Worm (Caenorhabditis elegans) whole organism, young adult: Measurements from ENCODE around the gene T12B3.2.

ENCODE experiments used
- B0035.1 ChIP-seq: sonication (generic microtip); optimal IDR thresholded peaks from 2 replicates; lab custom pipeline; 2016; ENCODE audit warnings: missing genetic modification characterization, mild to moderate bottlenecking, missing compliant biosample characterization, missing genotype, missing genetic modification reagents
- B0261.1 ChIP-seq: sonication (generic microtip); optimal IDR thresholded peaks from 2 replicates; lab custom pipeline; 2016; ENCODE audit warnings: mild to moderate bottlenecking, missing genetic modification characterization, moderate library complexity, missing compliant biosample characterization
- B0336.3 ChIP-seq: fragments of 200-800 bp; sonication (Bioruptor generic); IDR thresholded peaks from 2 replicates; pipeline ENCODE4 v1.3.6; 2022; ENCODE audit warnings: missing genetic modification characterization, missing compliant biosample characterization
- F52B5.7 ChIP-seq: sonication (generic microtip); optimal IDR thresholded peaks from 2 replicates; lab custom pipeline; 2016; ENCODE audit warnings: mild to moderate bottlenecking, missing genetic modification characterization, missing compliant biosample characterization
- K12H6.12 ChIP-seq: fragments of 200-800 bp; sonication (Bioruptor generic); optimal IDR thresholded peaks from 2 replicates; lab custom pipeline; 2018; ENCODE audit warnings: mild to moderate bottlenecking, missing genetic modification characterization, missing compliant biosample characterization
- T07F8.4 ChIP-seq: sonication (generic microtip); optimal IDR thresholded peaks from 2 replicates; lab custom pipeline; 2016; ENCODE audit warnings: mild to moderate bottlenecking, missing genetic modification characterization, moderate library complexity, missing compliant biosample characterization
- Y79H2A.3 ChIP-seq: fragments of 200-800 bp; sonication (Bioruptor generic); conservative IDR thresholded peaks from 2 replicates; pipeline ENCODE4 v1.3.6; 2022; ENCODE audit warnings: missing genetic modification reagents, missing genetic modification characterization, missing compliant biosample characterization
- Y95B8A.8 ChIP-seq: fragments of 200-800 bp; sonication (Bioruptor generic); IDR thresholded peaks from 2 replicates; pipeline ENCODE4 v1.3.6; 2022; ENCODE audit warnings: missing genetic modification reagents, missing genetic modification characterization, missing compliant biosample characterization
- ama-1 ChIP-seq, 3 experiments: fragments of 150-350 bp in 1 of 3; sonication (generic microtip) in 2 of 3; optimal IDR thresholded peaks; 2 replicates each; lab custom pipeline; 2014 to 2018; ENCODE audit warnings: missing biosample characterization in 2 of 3, missing genetic modification characterization in 2 of 3, missing genetic modification reagents in 2 of 3
- aptf-2 ChIP-seq: fragments of 200-800 bp; sonication (Bioruptor generic); conservative IDR thresholded peaks from 2 replicates; pipeline ENCODE4 v1.3.6; 2022; ENCODE audit warnings: missing genetic modification reagents, missing genetic modification characterization, missing compliant biosample characterization
- aptf-3 ChIP-seq: fragments of 200-800 bp; sonication (Bioruptor generic); IDR thresholded peaks from 2 replicates; pipeline ENCODE4 v1.3.6; 2022; ENCODE audit warnings: missing genetic modification characterization, missing compliant biosample characterization
- atf-7 ChIP-seq: sonication (generic microtip); optimal IDR thresholded peaks from 2 replicates; lab custom pipeline; 2017; ENCODE audit warnings: mild to moderate bottlenecking, missing genetic modification characterization, missing compliant biosample characterization
- athp-1 ChIP-seq: sonication (generic microtip); optimal IDR thresholded peaks from 2 replicates; lab custom pipeline; 2017; ENCODE audit warnings: mild to moderate bottlenecking, missing genetic modification characterization, missing compliant biosample characterization
- attf-5 ChIP-seq: fragments of 200-800 bp; sonication (Bioruptor generic); optimal IDR thresholded peaks from 2 replicates; lab custom pipeline; 2018; ENCODE audit warnings: mild to moderate bottlenecking, missing genetic modification characterization, missing compliant biosample characterization
- attf-6 ChIP-seq: fragments of 200-800 bp; sonication (Bioruptor generic); IDR thresholded peaks from 2 replicates; pipeline ENCODE4 v1.3.6; 2022; ENCODE audit warnings: missing genetic modification reagents, missing genetic modification characterization, missing compliant biosample characterization
- bed-1 ChIP-seq: fragments of 200-800 bp; sonication (Bioruptor generic); IDR thresholded peaks from 2 replicates; pipeline ENCODE4 v1.3.6; 2022; ENCODE audit warnings: missing genetic modification reagents, missing genetic modification characterization, missing compliant biosample characterization
- cebp-1 ChIP-seq, 2 experiments: fragments of 200-800 bp in 1 of 2; sonication (Bioruptor generic) in 1 of 2; sonication (generic microtip) in 1 of 2; IDR thresholded peaks in 1 of 2; optimal IDR thresholded peaks in 1 of 2; 2 replicates each; pipeline versions ENCODE4 v1.3.6 to Lab custom; 2017 to 2022; ENCODE audit warnings: missing compliant biosample characterization in 2 of 2, missing genetic modification characterization in 2 of 2, mild to moderate bottlenecking in 1 of 2, missing genetic modification reagents in 1 of 2, moderate library complexity in 1 of 2
- ceh-40 ChIP-seq: fragments of 200-800 bp; sonication (Bioruptor generic); IDR thresholded peaks from 2 replicates; pipeline ENCODE4 v1.3.6; 2022; ENCODE audit warnings: missing genetic modification characterization, missing compliant biosample characterization
- chd-7 ChIP-seq: sonication (generic microtip); optimal IDR thresholded peaks from 2 replicates; lab custom pipeline; 2016; ENCODE audit warnings: mild to moderate bottlenecking, missing genetic modification characterization, moderate library complexity, missing compliant biosample characterization
- dpff-1 ChIP-seq: sonication (generic microtip); optimal IDR thresholded peaks from 2 replicates; lab custom pipeline; 2017; ENCODE audit warnings: mild to moderate bottlenecking, missing genetic modification characterization, missing compliant biosample characterization
- egrh-3 ChIP-seq: fragments of 200-800 bp; sonication (Bioruptor generic); IDR thresholded peaks from 2 replicates; pipeline ENCODE4 v1.3.6; 2022; ENCODE audit warnings: missing genetic modification reagents, missing genetic modification characterization, missing compliant biosample characterization
- ekl-4 ChIP-seq: fragments of 200-800 bp; sonication (Bioruptor generic); IDR thresholded peaks from 2 replicates; pipeline ENCODE4 v1.3.6; 2022; ENCODE audit warnings: missing genetic modification reagents, missing genetic modification characterization, missing compliant biosample characterization
- ets-4 ChIP-seq: fragments of 200-800 bp; sonication (Bioruptor generic); optimal IDR thresholded peaks from 2 replicates; lab custom pipeline; 2018; ENCODE audit warnings: mild to moderate bottlenecking, missing genetic modification characterization, missing compliant biosample characterization
- hlh-12 ChIP-seq: sonication (generic microtip); optimal IDR thresholded peaks from 2 replicates; lab custom pipeline; 2016; ENCODE audit warnings: missing genetic modification characterization, missing compliant biosample characterization
- hlh-26 ChIP-seq: fragments of 200-800 bp; sonication (Bioruptor generic); conservative IDR thresholded peaks from 2 replicates; pipeline ENCODE4 v1.3.6; 2022; ENCODE audit warnings: missing genetic modification reagents, missing genetic modification characterization, missing compliant biosample characterization
- hsf-1 ChIP-seq: fragments of 200-800 bp; sonication (Bioruptor generic); IDR thresholded peaks from 2 replicates; pipeline ENCODE4 v1.3.6; 2022; ENCODE audit warnings: missing genetic modification reagents, missing genetic modification characterization, missing compliant biosample characterization
- lag-1 ChIP-seq: fragments of 200-800 bp; sonication (Bioruptor generic); IDR thresholded peaks from 2 replicates; pipeline ENCODE4 v1.3.6; 2022; ENCODE audit warnings: missing genetic modification reagents, missing genetic modification characterization, missing compliant biosample characterization
- let-607 ChIP-seq, 2 experiments: fragments of 200-800 bp in 1 of 2; sonication (Bioruptor generic) in 1 of 2; sonication (generic microtip) in 1 of 2; optimal IDR thresholded peaks; 2 replicates each; lab custom pipeline; 2016 to 2018; ENCODE audit warnings: mild to moderate bottlenecking in 2 of 2, missing compliant biosample characterization in 2 of 2, missing genetic modification characterization in 2 of 2, moderate library complexity in 2 of 2, missing genotype in 1 of 2
- lin-54 ChIP-seq: fragments of 200-800 bp; sonication (Bioruptor generic); optimal IDR thresholded peaks from 2 replicates; lab custom pipeline; 2018; ENCODE audit warnings: mild to moderate bottlenecking, missing genetic modification characterization, missing compliant biosample characterization
- madf-3 ChIP-seq: fragments of 200-800 bp; sonication (Bioruptor generic); IDR thresholded peaks from 2 replicates; pipeline ENCODE4 v1.3.6; 2022; ENCODE audit warnings: missing genetic modification reagents, missing genetic modification characterization, missing compliant biosample characterization
- madf-6 ChIP-seq: fragments of 200-800 bp; sonication (Bioruptor generic); IDR thresholded peaks from 2 replicates; pipeline ENCODE4 v1.3.6; 2022; ENCODE audit warnings: missing genetic modification reagents, missing genetic modification characterization, missing compliant biosample characterization
- nfya-2 ChIP-seq: fragments of 200-800 bp; sonication (Bioruptor generic); IDR thresholded peaks from 2 replicates; pipeline ENCODE4 v1.3.6; 2022; ENCODE audit warnings: missing genetic modification reagents, missing genetic modification characterization, missing compliant biosample characterization
- nhr-179 ChIP-seq: sonication (generic microtip); optimal IDR thresholded peaks from 2 replicates; lab custom pipeline; 2016; ENCODE audit warnings: mild to moderate bottlenecking, missing genetic modification characterization, missing compliant biosample characterization
- pbrm-1 ChIP-seq: fragments of 200-800 bp; sonication (Bioruptor generic); IDR thresholded peaks from 2 replicates; pipeline ENCODE4 v1.3.6; 2022; ENCODE audit warnings: missing genetic modification reagents, missing genetic modification characterization, missing compliant biosample characterization
- rpc-1 ChIP-seq, 2 experiments: fragments of 150-350 bp in 1 of 2; sonication (generic microtip) in 1 of 2; optimal IDR thresholded peaks; 2 replicates each; lab custom pipeline; 2014 to 2018; ENCODE audit warnings: missing biosample characterization in 1 of 2, missing genetic modification characterization in 1 of 2, missing genetic modification reagents in 1 of 2, missing genotype in 1 of 2
- snpc-3.4 ChIP-seq: sonication (generic microtip); optimal IDR thresholded peaks from 2 replicates; lab custom pipeline; 2017; ENCODE audit warnings: missing genetic modification characterization, mild to moderate bottlenecking, missing compliant biosample characterization, antibody characterized with exemption, moderate library complexity, missing genotype, missing genetic modification reagents
- snpc-4 ChIP-seq, 5 experiments: fragments of 150-350 bp in 1 of 5; sonication (generic microtip) in 4 of 5; optimal IDR thresholded peaks; 2 replicates each; lab custom pipeline; 2014 to 2018; ENCODE audit warnings: missing genetic modification characterization in 5 of 5, missing biosample characterization in 3 of 5, antibody characterized with exemption in 2 of 5, mild to moderate bottlenecking in 2 of 5, missing compliant biosample characterization in 2 of 5, missing genotype in 2 of 5, moderate library complexity in 2 of 5, missing genetic modification reagents in 1 of 5
- tlf-1 ChIP-seq: fragments of 200-800 bp; sonication (Bioruptor generic); optimal IDR thresholded peaks from 2 replicates; lab custom pipeline; 2018; ENCODE audit warnings: mild to moderate bottlenecking, missing genetic modification characterization, missing compliant biosample characterization
- unc-130 ChIP-seq: sonication (generic microtip); optimal IDR thresholded peaks from 2 replicates; lab custom pipeline; 2016; ENCODE audit warnings: missing genetic modification reagents, missing genetic modification characterization, missing compliant biosample characterization
- zfh-2 ChIP-seq: fragments of 200-800 bp; sonication (Bioruptor generic); conservative IDR thresholded peaks from 2 replicates; pipeline ENCODE4 v1.3.6; 2022; ENCODE audit warnings: missing genetic modification reagents, missing genetic modification characterization, missing compliant biosample characterization
- ztf-25 ChIP-seq: fragments of 200-800 bp; sonication (Bioruptor generic); IDR thresholded peaks from 2 replicates; pipeline ENCODE4 v1.3.6; 2022; ENCODE audit warnings: missing genetic modification reagents, missing genetic modification characterization, missing compliant biosample characterization

The T12B3.2 gene

DNA sequence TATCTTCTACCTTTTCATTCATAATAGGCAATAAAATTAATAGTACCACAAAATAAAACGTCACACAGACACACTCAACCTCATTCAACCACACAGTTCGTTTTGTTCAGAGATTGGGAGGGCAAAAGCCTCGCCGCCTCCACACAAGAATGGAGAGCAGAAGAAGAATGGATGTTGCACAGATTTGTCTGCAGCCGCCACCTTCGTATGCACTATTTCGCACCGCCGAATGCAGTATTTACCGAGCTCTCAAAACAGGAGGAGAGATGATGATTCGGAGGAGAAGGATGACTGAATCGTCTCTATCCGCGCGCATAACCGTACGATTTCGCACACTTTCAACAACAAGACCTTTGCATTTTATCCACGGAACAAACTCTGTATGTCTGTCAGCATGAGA is 20.9 kb downstream of the T12B3.2 start:
- 0 out of 2 replicates have a peak, but pooled peaks have one; percentile 55 for TF ChIP-seq madf-3 (GFP tag; lab: Robert Waterston, UW)
- peak; percentile 57; the same call in 1 of the 2 replicates for TF ChIP-seq pbrm-1 (GFP tag; lab: Robert Waterston, UW)
- TF ChIP-seq nfya-2 (GFP tag; lab: Robert Waterston, UW), result 0 out of 2 replicates have a peak, but pooled peaks have one; percentile 50
- TF ChIP-seq K12H6.12 (tag; lab: Kevin White, UChicago), result peak; percentile 10
- no peak for TF ChIP-seq snpc-4 (GFP tag; optimal IDR thresholded peaks at IDR 0.05; lab: Kevin White, UChicago)
- no peak for TF ChIP-seq snpc-4 (tag; optimal IDR thresholded peaks at IDR 0.05; lab: Kevin White, UChicago)
- TF ChIP-seq athp-1 (tag; lab: Kevin White, UChicago), result peak; percentile 44
- no peak for TF ChIP-seq tlf-1 (GFP tag; lab: Kevin White, UChicago)
- no peak for TF ChIP-seq attf-5 (GFP tag; lab: Kevin White, UChicago)
- TF ChIP-seq let-607 (tag; optimal IDR thresholded peaks at IDR 0.05; lab: Kevin White, UChicago), result peak in 1 of 2 experiments; percentile 4
- TF ChIP-seq chd-7 (tag; lab: Kevin White, UChicago), result peak; percentile 12
- TF ChIP-seq ceh-40 (GFP tag; lab: Robert Waterston, UW), result no peak
- no peak for TF ChIP-seq nhr-179 (tag; lab: Kevin White, UChicago)
- TF ChIP-seq egrh-3, result no peak
- TF ChIP-seq aptf-3 (GFP tag; lab: Robert Waterston, UW), result 0 out of 2 replicates have a peak, but pooled peaks have one; percentile 22
- TF ChIP-seq B0336.3 (GFP tag; lab: Robert Waterston, UW), result peak; percentile 34; the same call in 1 of the 2 replicates
- TF ChIP-seq F52B5.7 (tag; lab: Kevin White, UChicago), result peak; percentile 66
- TF ChIP-seq ets-4, result no peak
- TF ChIP-seq cebp-1 (GFP tag; IDR thresholded peaks at IDR 0.05; lab: Robert Waterston, UW), result no peak
- peak; percentile 51 for TF ChIP-seq cebp-1 (tag; optimal IDR thresholded peaks at IDR 0.05; lab: Kevin White, UChicago)
- TF ChIP-seq madf-6, result 0 out of 2 replicates have a peak, but pooled peaks have one; percentile 13
- peak; percentile 44 for TF ChIP-seq dpff-1 (tag; lab: Kevin White, UChicago)
- TF ChIP-seq attf-6 (GFP tag; lab: Robert Waterston, UW), result no peak
- TF ChIP-seq, all 124 proteins: peak for 13

DNA sequence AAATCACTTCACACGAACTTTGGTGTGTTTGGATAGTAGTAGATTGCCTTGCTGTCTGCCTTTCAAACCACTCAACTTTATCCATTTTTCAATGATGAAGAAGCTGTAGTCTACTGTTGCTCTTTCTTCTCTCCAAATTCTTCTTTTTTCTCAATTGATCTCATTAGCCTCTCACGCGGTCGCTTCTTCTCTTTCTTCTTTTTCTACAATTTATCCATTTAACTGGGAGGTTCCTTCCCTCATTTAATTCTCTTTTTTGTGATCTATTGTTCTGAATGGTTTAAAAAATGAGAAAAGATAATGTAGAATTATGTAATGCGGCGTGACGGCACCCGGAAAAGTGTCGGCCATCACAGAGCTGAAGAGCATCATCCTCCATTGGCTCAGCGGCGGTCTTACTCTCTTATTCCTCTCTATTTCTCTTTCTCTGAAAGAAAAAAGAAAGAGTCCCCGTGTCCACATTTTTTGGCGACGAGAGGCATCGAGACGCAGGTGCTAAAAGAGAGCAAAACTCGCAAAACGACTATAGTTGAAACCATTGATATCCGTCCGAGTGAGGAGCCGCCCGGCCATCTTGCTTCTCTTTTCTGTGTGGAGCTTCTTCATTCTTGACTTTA is 24.0 kb downstream of the T12B3.2 start:
- TF ChIP-seq zfh-2 (GFP tag; lab: Robert Waterston, UW) (peak; percentile 60), ztf-25 (GFP tag; lab: Robert Waterston, UW) (no peak)

DNA sequence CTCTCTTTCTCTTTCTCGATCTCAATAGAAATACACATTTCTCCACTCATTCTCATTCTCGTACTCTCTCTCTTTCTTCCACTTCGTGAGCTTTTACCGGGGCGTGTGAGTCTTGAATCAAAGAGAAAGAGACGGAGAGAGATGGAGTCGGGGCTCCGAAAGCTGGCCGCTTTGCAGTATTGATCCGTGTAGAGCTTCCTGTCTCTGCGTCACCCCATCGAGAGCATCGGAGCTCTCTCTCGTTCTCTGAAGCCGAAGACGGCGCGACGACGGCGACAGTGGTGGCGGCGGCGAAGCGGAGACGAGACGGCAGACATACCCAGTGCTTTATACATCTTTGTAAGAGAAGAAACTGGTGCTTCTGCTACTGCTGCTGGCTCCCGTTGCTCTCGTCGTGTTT is 25.5 kb downstream of the T12B3.2 start:
- TF ChIP-seq attf-5 (GFP tag; lab: Kevin White, UChicago), result peak; percentile 48
- TF ChIP-seq madf-6, result no peak
- no peak for TF ChIP-seq hlh-26 (GFP tag; lab: Robert Waterston, UW)
- no peak for TF ChIP-seq lin-54 (GFP tag; lab: Kevin White, UChicago)
- no peak for TF ChIP-seq hlh-12
- peak; percentile 89 for TF ChIP-seq K12H6.12 (tag; lab: Kevin White, UChicago)
- no peak for TF ChIP-seq aptf-2 (GFP tag; lab: Robert Waterston, UW)
- no peak for TF ChIP-seq rpc-1 (optimal IDR thresholded peaks at IDR 0.05; lab: Kevin White, UChicago)
- no peak for TF ChIP-seq rpc-1 (tag; optimal IDR thresholded peaks at IDR 0.05; lab: Kevin White, UChicago)
- TF ChIP-seq snpc-3.4, result no peak
- TF ChIP-seq madf-3 (GFP tag; lab: Robert Waterston, UW), result no peak
- TF ChIP-seq snpc-4 (GFP tag; optimal IDR thresholded peaks at IDR 0.05; lab: Kevin White, UChicago), result no peak
- no peak for TF ChIP-seq snpc-4 (tag; optimal IDR thresholded peaks at IDR 0.05; lab: Kevin White, UChicago)
- TF ChIP-seq B0261.1 (tag; lab: Kevin White, UChicago), result no peak
- no peak for TF ChIP-seq lag-1 (GFP tag; lab: Robert Waterston, UW)
- no peak for TF ChIP-seq ama-1 (optimal IDR thresholded peaks at IDR 0.05; lab: Kevin White, UChicago)
- no peak for TF ChIP-seq ama-1 (GFP tag; optimal IDR thresholded peaks at IDR 0.05; lab: Kevin White, UChicago)
- no peak for TF ChIP-seq hsf-1 (GFP tag; lab: Robert Waterston, UW)
- no peak for TF ChIP-seq dpff-1 (tag; lab: Kevin White, UChicago)
- no peak for TF ChIP-seq Y95B8A.8 (GFP tag; lab: Robert Waterston, UW)
- TF ChIP-seq Y79H2A.3 (GFP tag; lab: Robert Waterston, UW), result no peak
- TF ChIP-seq egrh-3, result peak; percentile 80
- no peak for TF ChIP-seq bed-1 (GFP tag; lab: Robert Waterston, UW)
- no peak for TF ChIP-seq ekl-4 (GFP tag; lab: Robert Waterston, UW)
- TF ChIP-seq atf-7 (tag; lab: Kevin White, UChicago), result peak; percentile 16
- TF ChIP-seq T07F8.4 (tag; lab: Kevin White, UChicago), result no peak
- TF ChIP-seq B0035.1 (tag; lab: Kevin White, UChicago), result no peak
- no peak for TF ChIP-seq unc-130 (GFP tag; lab: Kevin White, UChicago)
